Fruit fly (Drosophila melanogaster) S2 (cell line): Measurements from ENCODE around the gene CG2861.

Source experiments
- CG8478 ChIP-seq: fragments of >200 bp; optimal IDR thresholded peaks from 2 replicates; lab custom pipeline; 2018
- CTCF ChIP-seq, 2 experiments: fragments of >200 bp; optimal IDR thresholded peaks; 2 replicates each; lab custom pipeline; 2018

- TF ChIP-seq CG8478 (no peak), CTCF (optimal IDR thresholded peaks at IDR 0.05; lab: Kevin White, UChicago) (no peak)
Observed at dm6 chrX:4807826-4808225, 3.2 kb upstream of the CG2861 start.
